Worm (Caenorhabditis elegans): ENCODE data around the gene C14A11.6.

Gene C14A11.6

DNA sequence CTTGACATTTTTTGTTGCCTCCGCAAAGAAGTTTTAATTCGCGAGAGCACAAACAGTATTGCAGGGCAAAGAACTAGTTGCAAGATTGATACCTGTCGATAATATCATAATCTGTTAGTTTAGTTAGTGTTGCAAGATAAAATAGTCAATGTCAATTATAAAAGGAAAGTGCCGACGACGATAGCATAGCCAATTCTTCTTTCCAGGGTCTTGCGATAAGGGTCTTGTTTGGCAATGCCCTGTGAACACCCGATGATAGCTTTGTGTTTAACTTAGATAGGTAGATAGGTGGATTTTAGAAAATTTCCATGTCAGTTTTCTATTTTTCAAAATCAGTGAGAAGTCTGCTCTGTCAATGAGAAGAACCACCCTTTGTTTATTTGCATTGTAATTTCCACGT, 19.6 kb downstream of the C14A11.6 start:
- TF ChIP-seq ztf-22 (GFP tag; optimal IDR thresholded peaks at IDR 0.05), result no peak
- no peak for TF ChIP-seq nfya-1 (tag; optimal IDR thresholded peaks at IDR 0.05; ENCODE audit: borderline replicate concordance, insufficient read depth)
- no peak for TF ChIP-seq sdz-38 (tag; optimal IDR thresholded peaks at IDR 0.05)
- no peak for TF ChIP-seq rcor-1 (GFP tag; IDR thresholded peaks at IDR 0.05)
- TF ChIP-seq madf-8 (GFP tag; conservative IDR thresholded peaks at IDR 0.05), result no peak
- no peak for TF ChIP-seq aptf-2 (GFP tag; conservative IDR thresholded peaks at IDR 0.05)
- no peak for TF ChIP-seq nfya-2 (GFP tag; IDR thresholded peaks at IDR 0.05)
- no peak for TF ChIP-seq Y79H2A.3 (GFP tag; conservative IDR thresholded peaks at IDR 0.05)
- no peak for TF ChIP-seq ztf-6 (GFP tag; IDR thresholded peaks at IDR 0.05)
- TF ChIP-seq F33H1.4 (GFP tag; IDR thresholded peaks at IDR 0.05), result no peak
- no peak for TF ChIP-seq let-526 (GFP tag; IDR thresholded peaks at IDR 0.05)
- TF ChIP-seq rec-8 (tag; optimal IDR thresholded peaks at IDR 0.05), result no peak
- no peak for TF ChIP-seq somi-1 (GFP tag; optimal IDR thresholded peaks at IDR 0.05)
- no peak for TF ChIP-seq athp-1 (tag; optimal IDR thresholded peaks at IDR 0.05)

DNA sequence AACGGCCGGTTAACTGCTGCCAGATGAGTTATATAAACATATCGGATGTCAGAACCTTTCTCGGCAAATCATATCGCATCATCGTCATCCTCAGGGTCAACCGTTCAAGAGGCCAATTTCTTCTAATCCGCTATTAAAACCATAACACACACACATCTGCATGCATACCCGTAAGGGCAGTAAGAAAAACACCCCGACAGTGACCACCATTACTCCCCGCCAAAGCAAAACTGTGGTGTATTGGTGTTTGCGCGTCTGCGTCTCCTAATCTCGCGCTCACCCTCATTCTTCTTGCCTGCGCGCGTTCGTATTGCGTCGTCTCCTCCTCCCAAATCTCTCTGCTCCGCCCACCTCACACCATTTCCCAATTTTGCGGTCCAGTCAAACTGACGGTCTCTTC, 20.4 kb downstream of the C14A11.6 start:
- TF ChIP-seq somi-1 (GFP tag; optimal IDR thresholded peaks at IDR 0.05), result no peak
- peak; percentile 18 for TF ChIP-seq efl-1 (GFP tag; optimal IDR thresholded peaks at IDR 0.05)
- no peak for TF ChIP-seq mcd-1 (GFP tag; IDR thresholded peaks at IDR 0.05)
- no peak for TF ChIP-seq B0261.1 (tag; optimal IDR thresholded peaks at IDR 0.05)
- TF ChIP-seq atf-7 (tag; optimal IDR thresholded peaks at IDR 0.05), result no peak
- no peak for TF ChIP-seq tlf-1 (GFP tag; optimal IDR thresholded peaks at IDR 0.05)
- no peak for TF ChIP-seq F55B11.4 (tag; optimal IDR thresholded peaks at IDR 0.05; ENCODE audit: borderline replicate concordance, insufficient read depth)
- TF ChIP-seq nfya-1 (tag; optimal IDR thresholded peaks at IDR 0.05; ENCODE audit: borderline replicate concordance, insufficient read depth), result no peak
- TF ChIP-seq tbx-9 (tag; optimal IDR thresholded peaks at IDR 0.05; ENCODE audit: borderline replicate concordance), result no peak
- no peak for TF ChIP-seq chd-7 (tag; optimal IDR thresholded peaks at IDR 0.05)
- TF ChIP-seq lin-26 (GFP tag; IDR thresholded peaks at IDR 0.05), result no peak
- no peak for TF ChIP-seq nhr-80 (tag; optimal IDR thresholded peaks at IDR 0.05)
- no peak for TF ChIP-seq snpc-3.4 (tag; optimal IDR thresholded peaks at IDR 0.05)
- TF ChIP-seq fkh-3 (tag; optimal IDR thresholded peaks at IDR 0.05), result no peak
- TF ChIP-seq Y95B8A.8 (GFP tag; IDR thresholded peaks at IDR 0.05), result no peak
- peak; percentile 17; the same call in 1 of the 2 replicates for TF ChIP-seq madf-6 (GFP tag; IDR thresholded peaks at IDR 0.05)
- TF ChIP-seq B0336.3 (GFP tag; IDR thresholded peaks at IDR 0.05), result no peak
- TF ChIP-seq zfh-2 (GFP tag; conservative IDR thresholded peaks at IDR 0.05), result 0 out of 2 replicates have a peak, but pooled peaks have one; percentile 37
- no peak for TF ChIP-seq ekl-4 (GFP tag; IDR thresholded peaks at IDR 0.05)
- TF ChIP-seq madf-8 (GFP tag; conservative IDR thresholded peaks at IDR 0.05), result no peak
- no peak for TF ChIP-seq snpc-1.1 (tag; optimal IDR thresholded peaks at IDR 0.05; ENCODE audit: insufficient read depth)
- no peak for TF ChIP-seq Y67H2A.10 (GFP tag; conservative IDR thresholded peaks at IDR 0.05)
- no peak for TF ChIP-seq repo-1 (tag; optimal IDR thresholded peaks at IDR 0.05)
- TF ChIP-seq let-526 (GFP tag; IDR thresholded peaks at IDR 0.05), result no peak
- TF ChIP-seq tbp1 (GFP tag; optimal IDR thresholded peaks at IDR 0.05), result no peak
- no peak for TF ChIP-seq B0035.1 (tag; optimal IDR thresholded peaks at IDR 0.05)
- no peak for TF ChIP-seq nfya-2 (GFP tag; IDR thresholded peaks at IDR 0.05)
- TF ChIP-seq F37B4.10 (GFP tag; IDR thresholded peaks at IDR 0.05), result 0 out of 2 replicates have a peak, but pooled peaks have one; percentile 69
- no peak for TF ChIP-seq let-607 (tag; optimal IDR thresholded peaks at IDR 0.05)
- no peak for TF ChIP-seq attf-5 (GFP tag; optimal IDR thresholded peaks at IDR 0.05)
- TF ChIP-seq dox-1 (GFP tag; IDR thresholded peaks at IDR 0.05), result 0 out of 2 replicates have a peak, but pooled peaks have one; percentile 16
- no peak for TF ChIP-seq ama-1 (optimal IDR thresholded peaks at IDR 0.05)
- no peak for TF ChIP-seq ama-1 (GFP tag; optimal IDR thresholded peaks at IDR 0.05)
